Fruit fly (Drosophila melanogaster) S2 (cell line): ENCODE results near the gene Rab9Fa.
"Not testable (repeated sequence)": the region's sequence is repeated elsewhere in the genome, so short reads cannot be mapped to it uniquely, and the experiment has no call there.

Experiments used
- CG8478 ChIP-seq: fragments of >200 bp; optimal IDR thresholded peaks from 2 replicates; lab custom pipeline; 2018
- CTCF ChIP-seq, 2 experiments: fragments of >200 bp; optimal IDR thresholded peaks; 2 replicates each; lab custom pipeline; 2018

Rab9Fa gene

DNA sequence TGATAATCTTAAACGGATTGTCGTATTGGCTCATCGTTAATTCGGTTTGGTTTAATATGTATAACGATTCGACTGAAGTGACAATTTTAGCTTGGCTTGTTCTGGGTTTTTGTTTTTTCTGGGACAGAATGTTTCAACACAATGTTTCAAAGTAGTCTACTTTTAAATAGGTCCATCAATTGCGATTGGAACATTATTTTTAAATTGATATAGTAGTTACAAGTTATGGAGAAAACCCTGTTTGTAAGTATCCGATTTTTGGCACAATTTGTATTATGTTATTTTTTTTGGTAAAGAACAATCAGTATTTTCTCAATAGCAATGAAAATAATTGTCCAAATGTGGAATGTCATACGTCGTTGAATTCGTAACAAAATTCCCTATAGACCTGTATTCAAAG, at the start of gene Rab9Fa:
Gene Rab9Fa, minus strand, starts transcription at position 101 of the 400 bp plus-strand sequence.
- not testable (repeated sequence) for TF ChIP-seq CG8478 (lab: Kevin White, UChicago); CTCF (optimal IDR thresholded peaks at IDR 0.05; lab: Kevin White, UChicago)

DNA sequence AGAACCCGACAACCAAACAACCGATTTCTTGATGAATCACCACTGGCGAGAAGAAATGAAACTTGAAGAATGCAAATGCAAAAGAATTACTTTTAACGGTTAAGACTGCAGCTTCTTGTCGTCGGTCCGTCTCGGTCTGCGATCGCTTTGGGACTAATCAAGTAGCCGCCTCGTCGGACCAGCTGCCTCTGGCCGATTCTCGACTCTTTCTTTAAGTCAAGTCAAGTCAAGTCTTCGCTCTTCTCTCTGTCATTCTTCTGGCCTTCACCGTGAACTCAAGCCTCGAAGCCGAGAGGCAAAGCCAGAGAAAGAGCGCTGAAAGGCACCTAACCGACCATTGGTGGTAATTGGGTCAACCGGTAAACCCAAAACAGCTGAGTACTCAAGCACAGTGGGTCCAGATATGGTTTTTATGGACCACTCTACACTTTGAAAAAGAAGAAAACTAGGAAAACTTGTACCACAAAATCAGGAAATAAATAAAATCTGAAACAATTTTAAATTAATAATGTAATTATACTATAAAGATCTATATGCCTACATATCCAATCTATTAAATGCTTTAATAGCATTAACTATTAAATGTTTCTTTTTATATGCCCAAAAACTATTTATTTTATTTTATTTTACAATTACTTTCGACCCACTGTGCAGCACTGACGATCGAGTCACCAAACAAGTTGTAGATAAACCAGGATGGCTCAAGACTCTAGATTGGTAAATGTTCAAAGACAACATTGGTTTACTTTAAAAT, 16.3 kb upstream of the Rab9Fa start, which contains the start of gene C901:
Gene C901, minus strand, starts transcription at position 157 of the 754 bp plus-strand sequence.
- no peak for TF ChIP-seq CG8478 (lab: Kevin White, UChicago)
- TF ChIP-seq CTCF (optimal IDR thresholded peaks at IDR 0.05; lab: Kevin White, UChicago) = no peak

DNA sequence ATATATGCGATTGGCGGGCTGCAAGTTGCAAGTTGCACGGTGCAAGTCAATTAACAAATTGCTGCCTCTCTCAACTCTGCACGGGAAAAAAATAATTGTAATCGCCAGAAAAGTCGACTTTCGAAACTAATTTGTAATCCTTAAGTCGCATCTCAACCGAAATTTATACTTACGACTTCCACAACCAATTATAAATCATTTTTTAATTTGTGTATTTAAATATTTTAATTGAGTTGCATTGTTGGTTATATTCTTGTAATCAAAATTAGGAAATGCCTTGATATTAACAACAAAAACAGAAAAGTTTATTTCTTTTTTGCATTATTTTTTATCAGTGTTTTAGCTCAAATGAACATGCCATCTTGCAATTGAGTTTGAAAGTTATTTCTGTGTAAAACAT, 9.1 kb upstream of the Rab9Fa start:
- TF ChIP-seq CG8478 (lab: Kevin White, UChicago) (no peak), CTCF (optimal IDR thresholded peaks at IDR 0.05; lab: Kevin White, UChicago) (no peak)

DNA sequence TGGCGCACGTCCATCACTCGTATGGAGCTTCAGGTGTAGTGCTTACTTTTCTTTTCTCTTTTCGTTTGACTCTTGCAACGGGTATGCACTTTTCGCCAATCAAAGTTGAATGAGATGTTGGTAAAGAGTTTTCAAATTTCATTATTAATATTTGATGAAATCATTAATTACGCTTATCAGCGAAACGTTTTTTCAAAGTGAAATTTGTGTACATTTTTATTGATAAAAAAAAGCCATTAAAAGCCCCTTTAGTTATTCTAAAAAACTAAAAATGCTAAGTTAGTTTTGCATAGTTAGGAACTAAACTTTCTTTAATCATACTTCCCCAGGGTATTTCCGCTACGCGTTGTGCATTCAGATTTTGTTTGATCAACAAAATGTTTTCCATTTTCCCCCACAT, 2.4 kb upstream of the Rab9Fa start:
- TF ChIP-seq CG8478 (lab: Kevin White, UChicago) (no peak), CTCF (optimal IDR thresholded peaks at IDR 0.05; lab: Kevin White, UChicago) (no peak)

DNA sequence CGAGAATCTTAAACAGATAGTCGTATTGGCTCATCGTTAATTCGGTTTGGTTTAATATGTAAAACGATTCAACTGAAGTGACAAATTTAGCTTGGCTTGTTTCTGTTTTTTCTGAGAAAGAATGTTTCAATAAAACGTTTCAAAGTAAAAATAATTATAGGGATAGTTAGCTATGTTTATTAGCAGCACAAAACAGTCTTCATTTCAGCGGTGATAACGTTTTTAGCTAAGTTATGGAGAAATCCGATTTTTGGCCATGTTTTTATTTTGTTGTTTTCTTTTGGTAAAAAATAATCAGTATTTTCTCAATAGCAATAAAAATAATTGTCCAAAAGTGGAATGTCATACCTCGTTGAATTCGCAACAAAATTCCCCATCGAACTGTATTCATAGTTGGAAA, 1.6 kb upstream of the Rab9Fa start, which contains the start of gene Rab9Fb:
Gene Rab9Fb, minus strand, starts transcription at position 101 of the 400 bp plus-strand sequence.
- TF ChIP-seq CTCF (optimal IDR thresholded peaks at IDR 0.05; lab: Kevin White, UChicago) = no peak
- TF ChIP-seq CG8478 (lab: Kevin White, UChicago) = no peak

DNA sequence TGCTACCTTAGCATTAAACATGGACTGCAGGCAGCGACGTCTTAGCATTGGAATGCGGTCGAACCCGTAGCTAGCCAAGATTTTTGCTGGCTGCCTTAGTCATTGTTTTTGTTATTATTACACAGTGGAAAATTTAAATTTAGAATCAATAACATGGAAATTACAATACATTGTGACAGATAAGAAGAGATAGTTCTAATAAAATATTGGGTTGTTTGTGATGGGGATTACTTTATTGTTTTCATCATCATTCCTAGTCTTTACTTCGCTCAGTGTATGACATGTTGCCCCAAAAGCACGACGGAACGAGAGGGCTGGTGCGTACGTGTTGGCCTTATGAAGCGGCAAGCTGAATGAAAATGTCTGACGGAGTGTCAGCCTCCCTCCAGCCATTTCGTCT, 14.2 kb downstream of the Rab9Fa start:
- TF ChIP-seq CTCF (optimal IDR thresholded peaks at IDR 0.05; lab: Kevin White, UChicago) (no peak), CG8478 (lab: Kevin White, UChicago) (no peak)

DNA sequence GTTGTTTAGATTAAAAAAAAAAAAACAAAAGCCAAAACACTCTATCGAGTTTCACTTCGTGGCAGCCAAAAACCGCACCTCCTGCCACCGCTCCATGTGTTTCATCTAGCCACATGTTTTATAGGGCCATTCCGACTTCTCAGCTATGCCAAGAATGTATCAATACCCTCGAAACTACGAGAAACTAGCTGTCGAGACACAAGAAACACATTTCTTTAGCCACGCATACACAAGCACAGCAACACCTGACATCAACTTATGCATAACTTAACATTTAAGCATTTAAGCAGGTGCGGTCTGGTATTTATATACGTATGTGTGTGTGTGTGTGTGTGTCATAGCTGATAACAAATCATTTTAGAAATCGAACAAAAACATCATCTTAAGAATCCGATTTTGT, 15.2 kb downstream of the Rab9Fa start:
- no peak for TF ChIP-seq CTCF (optimal IDR thresholded peaks at IDR 0.05; lab: Kevin White, UChicago)
- no peak for TF ChIP-seq CG8478 (lab: Kevin White, UChicago)

DNA sequence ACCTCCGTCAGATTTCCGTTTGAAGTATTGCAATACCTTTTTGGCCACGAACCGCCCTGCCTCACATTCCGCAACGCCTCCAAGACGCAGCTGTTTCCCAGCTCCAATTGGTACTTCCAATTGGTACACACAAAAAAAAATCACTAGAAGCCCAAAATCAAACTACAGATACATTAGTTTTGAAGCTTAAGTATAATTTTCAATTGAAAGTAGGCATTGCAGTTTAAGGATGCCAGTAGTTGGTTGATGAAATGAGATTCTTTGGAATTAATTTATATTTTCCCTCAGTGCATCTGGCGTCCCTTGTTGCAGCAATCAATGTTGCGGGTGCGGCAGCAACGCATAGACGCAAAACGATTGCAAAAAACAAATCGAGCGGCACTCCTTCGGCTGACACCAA, 17.1 kb downstream of the Rab9Fa start:
- no peak for TF ChIP-seq CTCF (optimal IDR thresholded peaks at IDR 0.05; lab: Kevin White, UChicago)
- TF ChIP-seq CG8478 (lab: Kevin White, UChicago) = no peak

DNA sequence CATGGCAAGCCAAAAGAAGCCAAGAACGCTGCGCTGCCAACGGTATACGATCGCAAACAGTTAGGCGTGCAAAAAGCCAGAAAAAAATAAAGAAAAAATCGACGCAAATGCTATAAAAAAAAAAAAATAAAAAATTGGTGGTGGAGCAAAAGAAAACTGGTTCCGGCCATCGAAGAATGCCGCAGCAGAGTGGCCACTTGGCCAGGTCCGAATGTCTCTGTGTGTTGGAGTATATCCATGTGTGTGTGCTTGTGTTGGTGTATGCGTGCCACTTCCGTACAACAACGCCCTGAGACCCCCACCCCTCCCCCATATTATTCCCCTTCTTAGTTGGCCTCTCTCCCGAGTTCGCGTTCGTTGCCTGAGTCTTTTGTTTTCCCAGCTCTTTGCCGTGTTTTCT, 18.5 kb downstream of the Rab9Fa start:
- TF ChIP-seq CTCF (optimal IDR thresholded peaks at IDR 0.05; lab: Kevin White, UChicago) (no peak), CG8478 (lab: Kevin White, UChicago) (no peak)

DNA sequence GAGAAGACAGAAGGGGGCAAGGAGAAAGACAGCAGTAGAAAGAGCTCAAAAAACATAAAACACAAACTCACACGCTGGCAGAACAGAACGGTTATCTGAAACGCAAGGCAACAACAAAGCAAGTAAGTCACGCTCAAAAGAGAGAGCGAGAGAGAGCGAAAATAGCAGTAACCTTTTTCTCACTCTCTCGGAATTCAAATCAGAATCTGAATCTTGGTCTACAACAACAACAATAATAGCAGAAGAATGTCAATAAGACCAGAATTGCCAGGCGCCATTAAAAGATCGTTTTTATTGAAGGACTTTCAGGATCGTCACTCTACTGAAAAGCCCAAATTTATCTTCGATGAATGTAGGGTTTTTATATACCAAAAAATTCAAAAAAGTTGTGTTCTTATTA, 19.6 kb downstream of the Rab9Fa start:
- TF ChIP-seq CTCF (optimal IDR thresholded peaks at IDR 0.05; lab: Kevin White, UChicago) (no peak), CG8478 (lab: Kevin White, UChicago) (no peak)

DNA sequence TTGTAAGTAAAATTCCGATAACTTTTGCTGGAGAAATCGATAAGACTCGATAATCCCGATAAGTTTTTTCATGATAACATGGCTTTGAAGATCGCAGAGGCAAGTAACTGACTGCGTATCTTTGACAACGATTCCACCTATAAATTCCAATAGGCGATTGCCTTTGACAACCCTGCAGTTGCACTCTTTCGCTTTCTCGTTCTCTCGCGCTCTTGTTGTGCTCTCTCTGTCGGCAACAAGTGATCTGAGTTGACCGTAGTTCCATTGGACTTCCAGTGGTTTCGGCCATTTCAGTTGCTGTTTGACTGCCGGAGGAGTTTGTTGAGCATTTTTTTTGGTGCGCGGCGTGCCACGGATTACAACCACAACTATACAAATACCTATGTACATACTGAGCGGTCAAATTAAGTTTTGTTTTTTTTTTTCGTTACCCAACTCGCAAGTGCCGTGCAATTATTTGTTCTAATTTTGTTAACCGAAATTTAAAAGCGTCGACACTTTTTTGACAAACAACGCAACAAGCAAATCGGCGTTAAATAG, 20.2 kb downstream of the Rab9Fa start, which contains the start of gene Myo10A:
Gene Myo10A, plus strand, starts transcription at position 288 of the 540 bp plus-strand sequence.
- TF ChIP-seq CTCF (optimal IDR thresholded peaks at IDR 0.05; lab: Kevin White, UChicago) = no peak
- TF ChIP-seq CG8478 (lab: Kevin White, UChicago) = no peak

DNA sequence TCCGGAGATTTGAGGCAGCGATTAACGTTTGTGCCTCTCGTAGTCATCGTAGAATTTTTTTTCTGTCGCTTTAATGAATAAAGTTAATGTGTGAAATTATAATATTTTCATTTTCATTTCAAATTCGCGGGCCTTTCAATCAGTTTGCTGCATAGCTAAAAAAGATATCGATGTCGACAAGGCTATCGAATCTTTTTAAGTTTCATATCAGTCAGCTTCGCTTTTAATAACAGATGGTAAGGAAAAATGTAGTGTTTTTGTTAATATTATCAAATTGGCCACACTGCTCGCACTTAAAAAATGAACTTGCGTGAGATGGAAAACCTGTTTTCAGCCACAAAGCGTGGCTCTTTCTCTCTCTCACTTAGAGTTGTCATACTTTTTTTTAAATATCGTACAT, 21.2 kb downstream of the Rab9Fa start:
- no peak for TF ChIP-seq CG8478 (lab: Kevin White, UChicago)
- TF ChIP-seq CTCF (optimal IDR thresholded peaks at IDR 0.05; lab: Kevin White, UChicago) = no peak

DNA sequence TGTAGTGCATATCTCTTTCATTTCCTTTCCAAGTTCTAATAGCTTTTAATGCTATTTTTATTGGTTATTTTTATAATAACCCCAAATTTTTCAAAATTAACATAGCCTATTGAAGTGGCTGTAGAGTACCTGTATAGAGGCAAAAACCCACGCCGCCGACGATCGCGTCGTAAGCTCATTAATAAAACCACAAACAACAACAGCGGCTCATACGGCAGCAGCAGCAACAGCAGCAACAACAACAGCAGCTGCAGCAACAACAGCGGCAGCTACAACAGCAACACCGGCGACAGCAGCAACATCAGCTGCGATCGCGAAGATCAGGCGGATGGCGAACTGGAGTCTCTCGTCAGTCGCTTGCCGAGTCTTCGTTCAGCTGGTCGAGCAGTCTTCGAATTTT, 23.7 kb downstream of the Rab9Fa start, which contains the start of gene CG2145:
Gene CG2145, plus strand, starts transcription at position 290 of the 400 bp plus-strand sequence.
- no peak for TF ChIP-seq CTCF (optimal IDR thresholded peaks at IDR 0.05; lab: Kevin White, UChicago)
- no peak for TF ChIP-seq CG8478 (lab: Kevin White, UChicago)

DNA sequence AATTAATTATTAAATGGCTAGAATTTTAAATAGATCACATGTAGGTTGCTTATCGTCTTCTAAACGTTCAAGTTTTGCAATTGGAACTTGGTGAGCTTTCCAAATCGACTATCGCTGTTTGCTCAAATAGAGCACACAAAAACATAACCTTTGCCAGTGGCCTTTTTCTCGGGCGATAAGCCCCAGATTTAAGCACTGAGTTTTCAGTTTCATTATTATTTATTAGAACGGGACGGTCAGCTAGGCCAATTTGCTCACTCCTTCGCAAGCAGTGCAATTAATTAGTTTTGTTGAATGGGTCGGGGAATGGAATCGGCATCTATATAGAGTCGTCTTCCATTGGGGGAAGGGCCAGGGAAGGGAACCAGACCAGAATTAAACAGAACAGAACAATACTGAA, 24.6 kb downstream of the Rab9Fa start:
- TF ChIP-seq CG8478 (lab: Kevin White, UChicago) (no peak), CTCF (optimal IDR thresholded peaks at IDR 0.05; lab: Kevin White, UChicago) (no peak)

DNA sequence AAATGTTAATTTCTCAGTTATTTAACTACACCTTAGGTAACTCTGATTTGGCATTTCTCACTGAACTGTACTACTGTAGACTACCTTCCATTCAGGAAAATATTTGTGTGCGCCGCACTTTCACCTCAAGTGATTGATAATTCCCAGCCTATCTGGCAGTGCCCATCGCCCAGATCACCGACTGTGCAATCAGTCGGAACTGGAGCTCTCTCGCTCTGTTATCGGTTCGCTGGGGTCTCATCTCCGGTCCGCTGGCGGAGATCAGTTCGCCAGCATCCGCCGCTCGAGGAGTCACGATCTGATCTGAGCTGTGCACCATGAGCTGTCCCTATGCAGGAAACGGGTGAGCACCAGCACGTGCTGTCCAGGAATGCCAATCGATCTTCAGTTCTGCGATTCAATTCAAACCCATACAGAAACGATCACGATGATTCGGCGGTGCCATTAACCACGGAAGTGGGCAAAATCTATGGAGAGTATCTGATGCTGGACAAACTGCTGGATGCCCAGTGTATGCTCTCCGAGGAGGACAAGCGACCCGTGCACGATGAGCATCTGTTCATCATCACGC, 27.0 kb downstream of the Rab9Fa start, which contains the start of gene v:
Gene v, plus strand, starts transcription at position 262 of the 571 bp plus-strand sequence.
- TF ChIP-seq CTCF (optimal IDR thresholded peaks at IDR 0.05; lab: Kevin White, UChicago) = no peak
- TF ChIP-seq CG8478 (lab: Kevin White, UChicago) = no peak
